Worm (Caenorhabditis elegans) whole organism, L2 larva: Measurements from ENCODE around the gene aex-3.
A peak's percentile ranks its signal among the peaks of the same experiment; 100 is the strongest.

ENCODE experiments used
- C34F6.9 ChIP-seq: fragments of 150-350 bp; optimal IDR thresholded peaks from 2 replicates; lab custom pipeline; 2014; ENCODE audit warnings: missing biosample characterization, missing genetic modification characterization
- F13H6.1 ChIP-seq: sonication (generic microtip); optimal IDR thresholded peaks from 2 replicates; lab custom pipeline; 2016; ENCODE audit warnings: missing genetic modification characterization, missing compliant biosample characterization
- R02D3.7 ChIP-seq: fragments of 150-350 bp; optimal IDR thresholded peaks from 2 replicates; lab custom pipeline; 2014; ENCODE audit warnings: missing biosample characterization, missing genetic modification characterization
- Y55F3AM.14 ChIP-seq: fragments of 200-800 bp; sonication (Bioruptor generic); optimal IDR thresholded peaks from 2 replicates; lab custom pipeline; 2018; ENCODE audit warnings: mild to moderate bottlenecking, missing genetic modification characterization, missing compliant biosample characterization
- ZK546.5 ChIP-seq: sonication (generic microtip); optimal IDR thresholded peaks from 2 replicates; lab custom pipeline; 2017; ENCODE audit warnings: missing biosample characterization, missing genetic modification characterization
- alr-1 ChIP-seq: fragments of 150-350 bp; optimal IDR thresholded peaks from 2 replicates; lab custom pipeline; 2014; ENCODE audit warnings: missing biosample characterization, missing genetic modification characterization
- ama-1 ChIP-seq: fragments of 150-350 bp; optimal IDR thresholded peaks from 2 replicates; lab custom pipeline; 2018; ENCODE audit warnings: inconsistent platforms
- ceh-16 ChIP-seq: fragments of 150-350 bp; optimal IDR thresholded peaks from 2 replicates; lab custom pipeline; 2014; ENCODE audit warnings: missing biosample characterization, missing genetic modification characterization
- crh-2 ChIP-seq: sonication (generic microtip); optimal IDR thresholded peaks from 2 replicates; lab custom pipeline; 2017; ENCODE audit warnings: missing biosample characterization, missing genetic modification characterization
- elt-1 ChIP-seq: fragments of 150-350 bp; optimal IDR thresholded peaks from 2 replicates; lab custom pipeline; 2014; ENCODE audit warnings: missing biosample characterization, missing genetic modification characterization
- fos-1 ChIP-seq: fragments of 150-350 bp; optimal IDR thresholded peaks from 2 replicates; lab custom pipeline; 2014; ENCODE audit warnings: missing biosample characterization, missing genetic modification characterization
- gmeb-1 ChIP-seq: fragments of 150-350 bp; optimal IDR thresholded peaks from 2 replicates; lab custom pipeline; 2014; ENCODE audit warnings: missing biosample characterization, missing genetic modification characterization
- lin-11 ChIP-seq: fragments of 150-350 bp; sonication (generic microtip); optimal IDR thresholded peaks from 2 replicates; lab custom pipeline; 2014; ENCODE audit warnings: missing biosample characterization, missing genetic modification characterization, inconsistent platforms, mixed read lengths
- lsy-2 ChIP-seq, 2 experiments: fragments of 150-350 bp in 1 of 2; sonication (generic microtip) in 1 of 2; optimal IDR thresholded peaks; 2 replicates each; lab custom pipeline; 2014 to 2017; ENCODE audit warnings: missing biosample characterization in 2 of 2, missing genetic modification characterization in 2 of 2
- mbf-1 ChIP-seq: sonication (generic microtip); optimal IDR thresholded peaks from 2 replicates; lab custom pipeline; 2017; ENCODE audit warnings: missing biosample characterization, missing genetic modification characterization
- mdl-1 ChIP-seq, 2 experiments: fragments of 150-350 bp in 1 of 2; sonication (generic microtip) in 1 of 2; optimal IDR thresholded peaks; 2 replicates each; lab custom pipeline; 2017; ENCODE audit warnings: missing biosample characterization in 2 of 2, missing genetic modification characterization in 2 of 2
- nhr-11 ChIP-seq: fragments of 150-350 bp; optimal IDR thresholded peaks from 2 replicates; lab custom pipeline; 2014; ENCODE audit warnings: missing biosample characterization, missing genetic modification characterization
- nhr-12 ChIP-seq: fragments of 150-350 bp; optimal IDR thresholded peaks from 2 replicates; lab custom pipeline; 2014; ENCODE audit warnings: missing biosample characterization, missing genetic modification characterization
- nhr-129 ChIP-seq: fragments of 150-350 bp; optimal IDR thresholded peaks from 2 replicates; lab custom pipeline; 2014; ENCODE audit warnings: missing biosample characterization, missing genetic modification characterization
- nhr-25 ChIP-seq: fragments of 150-350 bp; sonication (generic microtip); optimal IDR thresholded peaks from 3 replicates; lab custom pipeline; 2014; ENCODE audit warnings: missing biosample characterization, missing genetic modification characterization
- nhr-6 ChIP-seq: fragments of 150-350 bp; optimal IDR thresholded peaks from 2 replicates; lab custom pipeline; 2014; ENCODE audit warnings: missing biosample characterization, missing genetic modification characterization
- nhr-77 ChIP-seq: fragments of 150-350 bp; optimal IDR thresholded peaks from 2 replicates; lab custom pipeline; 2014; ENCODE audit warnings: missing biosample characterization, missing genetic modification characterization
- peb-1 ChIP-seq: fragments of 150-350 bp; optimal IDR thresholded peaks from 2 replicates; lab custom pipeline; 2014; ENCODE audit warnings: missing biosample characterization, missing genetic modification characterization
- sem-4 ChIP-seq: fragments of 150-350 bp; optimal IDR thresholded peaks from 2 replicates; lab custom pipeline; 2014; ENCODE audit warnings: missing biosample characterization, missing genetic modification reagents, missing genetic modification characterization
- skn-1 ChIP-seq: sonication (generic microtip); optimal IDR thresholded peaks from 2 replicates; lab custom pipeline; 2017; ENCODE audit warnings: missing biosample characterization, missing genetic modification characterization
- sma-3 ChIP-seq: sonication (generic microtip); optimal IDR thresholded peaks from 2 replicates; lab custom pipeline; 2016; ENCODE audit warnings: missing genetic modification reagents, missing genetic modification characterization, missing compliant biosample characterization
- sma-9 ChIP-seq, 2 experiments: fragments of 150-350 bp in 1 of 2; sonication (generic microtip) in 1 of 2; optimal IDR thresholded peaks; 2 replicates each; lab custom pipeline; 2014 to 2016; ENCODE audit warnings: missing genetic modification characterization in 2 of 2, mild to moderate bottlenecking in 1 of 2, missing biosample characterization in 1 of 2, missing compliant biosample characterization in 1 of 2, missing genetic modification reagents in 1 of 2, moderate library complexity in 1 of 2
- unc-39 ChIP-seq: fragments of 150-350 bp; optimal IDR thresholded peaks from 2 replicates; lab custom pipeline; 2014; ENCODE audit warnings: missing biosample characterization, missing genetic modification characterization
- unc-55 ChIP-seq: fragments of 150-350 bp; sonication (generic microtip); optimal IDR thresholded peaks from 3 replicates; lab custom pipeline; 2014; ENCODE audit warnings: missing biosample characterization, missing genetic modification reagents, missing genetic modification characterization
- zag-1 ChIP-seq: fragments of 150-350 bp; optimal IDR thresholded peaks from 2 replicates; lab custom pipeline; 2014; ENCODE audit warnings: missing biosample characterization, missing genetic modification characterization
- ztf-1 ChIP-seq: fragments of 200-800 bp; sonication (Bioruptor generic); conservative IDR thresholded peaks from 2 replicates; pipeline ENCODE4 v1.3.6; 2022; ENCODE audit warnings: missing genetic modification characterization, missing compliant biosample characterization
- ztf-4 ChIP-seq: fragments of 150-350 bp; optimal IDR thresholded peaks from 2 replicates; lab custom pipeline; 2014; ENCODE audit warnings: missing biosample characterization, missing genetic modification characterization

Gene aex-3

ce11 chrX:768061-768646 is 8.6 kb upstream of the aex-3 start, which contains the start of the genes trap-2 and ile-2 (continued):
- TF ChIP-seq sma-3, result peak; percentile 92
- TF ChIP-seq sma-9 (GFP tag; optimal IDR thresholded peaks at IDR 0.05; lab: Kevin White, UChicago), result peak; percentile 92
- TF ChIP-seq sma-9 (tag; optimal IDR thresholded peaks at IDR 0.05; lab: Kevin White, UChicago), result no peak
- peak; percentile 33 for TF ChIP-seq ZK546.5
- TF ChIP-seq nhr-6, result peak; percentile 82
- TF ChIP-seq unc-39, result no peak
- TF ChIP-seq nhr-25 (tag; lab: Kevin White, UChicago), result peak; percentile 85
- TF ChIP-seq ztf-4 (tag; lab: Kevin White, UChicago), result peak; percentile 62
- TF ChIP-seq mbf-1 (tag; lab: Kevin White, UChicago), result no peak
- peak; percentile 91 for TF ChIP-seq zag-1 (tag; lab: Kevin White, UChicago)
- no peak for TF ChIP-seq ama-1 (lab: Kevin White, UChicago)
- TF ChIP-seq peb-1 (tag; lab: Kevin White, UChicago), result peak; percentile 17
- TF ChIP-seq lin-11 (tag; lab: Kevin White, UChicago), result peak; percentile 87
- peak; percentile 83 for TF ChIP-seq sem-4 (tag; lab: Kevin White, UChicago)
- peak; percentile 39 to 64 for TF ChIP-seq mdl-1 (tag; optimal IDR thresholded peaks at IDR 0.05; lab: Kevin White, UChicago)
- TF ChIP-seq C34F6.9, result peak; percentile 95
- no peak for TF ChIP-seq R02D3.7 (tag; lab: Kevin White, UChicago)
- peak; percentile 91 for TF ChIP-seq F13H6.1
- peak; percentile 2 for TF ChIP-seq nhr-11 (tag; lab: Kevin White, UChicago)
- TF ChIP-seq lsy-2 (tag; optimal IDR thresholded peaks at IDR 0.05; lab: Kevin White, UChicago), result peak; percentile 91 to 98

ce11 chrX:763452-763851 is 3.9 kb upstream of the aex-3 start, which contains the start of gene dyf-11:
TSS of gene dyf-11 (plus strand) at chrX:763752.
- TF ChIP-seq elt-1 (tag; lab: Kevin White, UChicago) (no peak), skn-1 (tag; lab: Kevin White, UChicago) (peak; percentile 39), lin-11 (tag; lab: Kevin White, UChicago) (peak; percentile 29)

ce11 chrX:760579-760978 is 1.0 kb upstream of the aex-3 start:
- TF ChIP-seq lin-11 (tag; lab: Kevin White, UChicago) (no peak), Y55F3AM.14 (GFP tag; lab: Kevin White, UChicago) (peak; percentile 24), C34F6.9 (peak; percentile 44), ama-1 (lab: Kevin White, UChicago) (no peak), alr-1 (tag; lab: Kevin White, UChicago) (no peak), lsy-2 (tag; optimal IDR thresholded peaks at IDR 0.05; lab: Kevin White, UChicago) (peak in 1 of 2 experiments; percentile 34), crh-2 (tag; lab: Kevin White, UChicago) (peak; percentile 61), mdl-1 (tag; optimal IDR thresholded peaks at IDR 0.05; lab: Kevin White, UChicago) (peak in 1 of 2 experiments; percentile 30), unc-55 (GFP tag; lab: Kevin White, UChicago) (peak; percentile 76), elt-1 (tag; lab: Kevin White, UChicago) (no peak), gmeb-1 (tag; lab: Kevin White, UChicago) (no peak), zag-1 (tag; lab: Kevin White, UChicago) (peak; percentile 54), nhr-129 (tag; lab: Kevin White, UChicago) (peak; percentile 57)

ce11 chrX:748319-748718 is 11.2 kb downstream of the aex-3 start:
- TF ChIP-seq ZK546.5, result no peak
- TF ChIP-seq sem-4 (tag; lab: Kevin White, UChicago), result no peak

- TF ChIP-seq ZK546.5 (no peak), mdl-1 (tag; optimal IDR thresholded peaks at IDR 0.05; lab: Kevin White, UChicago) (no peak), skn-1 (tag; lab: Kevin White, UChicago) (no peak), ama-1 (lab: Kevin White, UChicago) (no peak), ceh-16 (tag; lab: Kevin White, UChicago) (no peak), ztf-1 (GFP tag; lab: Robert Waterston, UW) (no peak), fos-1 (no peak), mbf-1 (tag; lab: Kevin White, UChicago) (no peak), ztf-4 (tag; lab: Kevin White, UChicago) (no peak), nhr-12 (tag; lab: Kevin White, UChicago) (no peak), nhr-6 (no peak), nhr-77 (tag; lab: Kevin White, UChicago) (no peak)
These were observed 22.5 kb downstream of the aex-3 start for ce11 chrX:736989-737388.
